Worm (Caenorhabditis elegans) whole organism, mixed stage, embryonic: Measurements from ENCODE around the gene dhgd-1.

ENCODE experiments used
- bed-3 ChIP-seq: fragments of 200-800 bp; sonication (Bioruptor generic); optimal IDR thresholded peaks from 3 replicates; lab custom pipeline; 2018; ENCODE audit warnings: mild to moderate bottlenecking, missing genetic modification characterization, moderate library complexity, missing compliant biosample characterization
- blmp-1 ChIP-seq: fragments of 150-350 bp; optimal IDR thresholded peaks from 2 replicates; lab custom pipeline; 2014; ENCODE audit warnings: missing biosample characterization, missing genetic modification characterization
- elt-1 ChIP-seq: sonication (generic microtip); optimal IDR thresholded peaks from 2 replicates; lab custom pipeline; 2017; ENCODE audit warnings: missing genetic modification characterization, mild to moderate bottlenecking, missing compliant biosample characterization, antibody characterized with exemption, moderate library complexity, borderline replicate concordance; ENCODE audit not compliant: insufficient read depth
- flh-1 ChIP-seq: fragments of 200-800 bp; sonication (Bioruptor generic); optimal IDR thresholded peaks from 2 replicates; lab custom pipeline; 2018; ENCODE audit warnings: mild to moderate bottlenecking, missing genetic modification characterization, moderate library complexity, missing compliant biosample characterization
- ham-2 ChIP-seq: fragments of 200-800 bp; sonication (Bioruptor generic); optimal IDR thresholded peaks from 2 replicates; lab custom pipeline; 2018; ENCODE audit warnings: mild to moderate bottlenecking, missing genetic modification characterization, missing compliant biosample characterization
- mep-1 ChIP-seq: fragments of 150-350 bp; optimal IDR thresholded peaks from 2 replicates; lab custom pipeline; 2017; ENCODE audit warnings: missing biosample characterization, missing genetic modification reagents, missing genetic modification characterization, inconsistent platforms
- mls-2 ChIP-seq: sonication (generic microtip); optimal IDR thresholded peaks from 2 replicates; lab custom pipeline; 2016; ENCODE audit warnings: mild to moderate bottlenecking, missing genetic modification characterization, moderate library complexity, missing compliant biosample characterization
- nhr-12 ChIP-seq: fragments of 150-350 bp; optimal IDR thresholded peaks from 2 replicates; lab custom pipeline; 2014; ENCODE audit warnings: missing biosample characterization, missing genetic modification characterization
- nhr-76 ChIP-seq: sonication (generic microtip); optimal IDR thresholded peaks from 2 replicates; lab custom pipeline; 2017; ENCODE audit warnings: missing biosample characterization, missing genetic modification characterization
- pha-4 ChIP-seq: fragments of 150-350 bp; optimal IDR thresholded peaks from 2 replicates; lab custom pipeline; 2018; ENCODE audit warnings: missing biosample characterization, missing genetic modification reagents, missing genetic modification characterization
- tbx-8 ChIP-seq: fragments of 200-800 bp; sonication (Bioruptor generic); optimal IDR thresholded peaks from 2 replicates; lab custom pipeline; 2018; ENCODE audit warnings: mild to moderate bottlenecking, missing genetic modification characterization, moderate library complexity, missing compliant biosample characterization
- ztf-11 ChIP-seq: fragments of 150-350 bp; optimal IDR thresholded peaks from 2 replicates; lab custom pipeline; 2014; ENCODE audit warnings: missing biosample characterization, missing genetic modification characterization

- TF ChIP-seq flh-1 (GFP tag; lab: Kevin White, UChicago) (no peak), mls-2 (no peak), tbx-8 (GFP tag; lab: Kevin White, UChicago) (no peak), ham-2 (no peak), blmp-1 (no peak), elt-1 (tag; lab: Kevin White, UChicago) (no peak), nhr-12 (tag; lab: Kevin White, UChicago) (no peak), nhr-76 (no peak), ztf-11 (tag; lab: Kevin White, UChicago) (no peak), bed-3 (GFP tag; lab: Kevin White, UChicago) (no peak), pha-4 (tag; lab: Kevin White, UChicago) (no peak), mep-1 (tag; lab: Kevin White, UChicago) (no peak)
Observed at ce11 chrII:11514775-11515174, 37.1 kb downstream of the dhgd-1 start, which contains the start of gene srh-44.
